Worm (Caenorhabditis elegans): Measurements from ENCODE around the gene Y38F1A.8.

ce11 chrII:12968448-12968969 lies 32.1 kb downstream of the Y38F1A.8 start:
- TF ChIP-seq snpc-4 (tag; optimal IDR thresholded peaks at IDR 0.05): no peak
- TF ChIP-seq ztf-4 (tag; optimal IDR thresholded peaks at IDR 0.05): no peak
- no peak for TF ChIP-seq unc-62 (GFP tag; optimal IDR thresholded peaks at IDR 0.05)
- no peak for TF ChIP-seq aly-2 (tag; optimal IDR thresholded peaks at IDR 0.05)
- TF ChIP-seq ama-1 (optimal IDR thresholded peaks at IDR 0.05): no peak
- TF ChIP-seq sea-2 (GFP tag; optimal IDR thresholded peaks at IDR 0.05): no peak
- no peak for TF ChIP-seq R02D3.7 (tag; optimal IDR thresholded peaks at IDR 0.05)
- no peak for TF ChIP-seq unc-39 (tag; optimal IDR thresholded peaks at IDR 0.05)
- TF ChIP-seq nhr-11 (tag; optimal IDR thresholded peaks at IDR 0.05): no peak
- TF ChIP-seq jun-1 (tag; optimal IDR thresholded peaks at IDR 0.05): no peak
- no peak for TF ChIP-seq elt-1 (tag; optimal IDR thresholded peaks at IDR 0.05)
- TF ChIP-seq nhr-76 (tag; optimal IDR thresholded peaks at IDR 0.05): no peak
